Fruit fly (Drosophila melanogaster): ENCODE results near the gene CG15343.
A peak's percentile ranks its signal among the peaks of the same experiment; 100 is the strongest.

Gene CG15343

DNA sequence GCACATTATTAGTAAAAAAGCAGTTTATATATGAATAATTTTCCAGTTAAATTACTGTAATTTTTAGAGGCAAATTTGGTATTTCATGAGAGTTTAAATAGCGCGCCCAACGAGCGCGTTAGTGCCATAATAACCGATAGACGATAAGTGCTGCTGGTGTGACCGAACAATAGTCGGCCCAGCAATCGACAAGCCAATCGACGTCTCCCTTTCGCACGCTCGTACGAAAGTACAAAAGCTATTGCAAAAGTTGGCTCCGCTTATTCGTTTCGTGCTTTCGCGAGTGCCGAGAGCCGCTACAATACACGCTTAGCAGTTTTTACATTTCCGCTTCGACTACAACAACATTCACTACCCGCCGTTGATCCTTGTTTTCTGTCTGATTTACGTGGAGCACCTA is 31.3 kb downstream of the CG15343 start, which contains the start of gene Trxr1 (continued):
- TF ChIP-seq salr (GFP tag; optimal IDR thresholded peaks at IDR 0.05) (no peak), fkh (GFP tag; optimal IDR thresholded peaks at IDR 0.05) (no peak)

DNA sequence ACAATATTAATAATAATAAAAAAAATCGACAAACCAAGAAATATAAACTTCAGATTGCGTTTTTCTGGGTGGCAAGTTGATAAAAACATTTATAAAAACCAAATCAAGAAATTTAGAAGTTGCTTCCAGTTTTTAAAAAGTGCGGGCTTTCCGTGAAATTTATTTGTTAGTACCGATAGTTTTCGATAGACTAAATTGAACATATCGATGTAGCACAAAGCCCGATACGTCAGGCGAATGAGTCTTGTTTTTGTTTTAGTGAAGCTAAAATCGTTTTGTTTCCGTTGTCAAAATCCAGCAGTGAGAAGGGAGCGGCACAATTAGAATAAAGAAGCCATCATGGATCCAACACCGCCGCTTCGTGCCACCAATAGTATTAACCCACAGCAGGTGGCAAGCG is 33.2 kb downstream of the CG15343 start, which contains the start of gene CG2147:
CG2147 (plus strand) TSS at position 254 of the 400 bp plus-strand sequence.
- peak; percentile 29 for TF ChIP-seq Sox14 (GFP tag; optimal IDR thresholded peaks at IDR 0.05)
- TF ChIP-seq eg (GFP tag; IDR thresholded peaks at IDR 0.05) = no peak
- peak; percentile 22 for TF ChIP-seq esn (GFP tag; optimal IDR thresholded peaks at IDR 0.05)
- TF ChIP-seq acj6 (GFP tag; optimal IDR thresholded peaks at IDR 0.05) = no peak

DNA sequence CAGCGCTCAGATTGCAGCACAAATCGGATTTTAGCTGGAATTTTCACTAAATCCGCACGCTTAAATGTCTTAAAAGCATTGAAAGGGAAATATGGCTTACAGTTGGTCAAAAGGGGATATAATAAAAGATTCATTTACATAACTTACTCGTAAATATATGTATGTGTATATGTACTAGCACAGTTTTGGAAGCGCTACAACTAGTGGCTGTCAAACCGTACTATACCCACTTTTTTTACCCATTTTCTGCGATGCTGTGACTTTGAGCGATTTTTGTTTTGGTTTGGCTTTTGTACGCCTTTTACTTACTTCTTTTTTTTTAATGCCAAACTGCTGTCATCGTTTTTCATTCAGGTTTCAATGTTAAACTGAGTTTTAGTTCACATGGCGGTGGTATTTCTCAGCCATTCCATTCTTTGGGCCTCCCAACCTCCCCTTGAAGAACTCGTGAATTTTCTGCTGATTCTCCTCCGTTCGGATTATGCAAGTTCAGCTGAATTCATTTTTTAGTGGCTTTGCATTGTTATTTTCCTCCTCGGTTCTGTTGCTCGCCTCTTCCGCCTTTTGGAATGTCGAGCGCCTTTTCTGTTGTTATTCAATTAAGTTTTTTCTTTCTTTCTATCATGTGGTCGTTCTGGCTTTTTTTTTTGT is 39.6 kb downstream of the CG15343 start:
- no peak for TF ChIP-seq lz (GFP tag; optimal IDR thresholded peaks at IDR 0.05)
- TF ChIP-seq CG6163 (GFP tag; IDR thresholded peaks at IDR 0.05) = no peak
- TF ChIP-seq salr (GFP tag; optimal IDR thresholded peaks at IDR 0.05) = no peak
- TF ChIP-seq CG8632 (GFP tag; optimal IDR thresholded peaks at IDR 0.05) = no peak
- TF ChIP-seq dac (GFP tag; optimal IDR thresholded peaks at IDR 0.05) = no peak

DNA sequence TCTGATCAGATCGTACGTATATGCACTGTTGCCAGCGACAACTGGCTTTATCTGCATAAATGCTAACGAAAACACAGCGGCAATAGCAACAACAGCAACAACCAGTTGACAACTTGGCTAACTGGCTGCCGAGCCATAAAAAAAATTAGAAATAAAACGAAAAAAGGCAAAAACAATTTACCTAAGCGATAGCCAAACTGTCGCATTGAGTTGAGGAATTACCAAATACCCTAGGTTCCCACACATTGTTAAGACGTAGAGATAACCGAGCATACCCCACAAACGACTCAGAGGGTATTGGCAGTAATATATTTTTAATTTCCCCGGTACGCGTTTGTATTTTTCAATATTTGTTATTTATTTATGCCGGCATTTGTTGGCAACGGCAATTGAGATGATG is 40.4 kb downstream of the CG15343 start:
- peak; percentile 78 for TF ChIP-seq fkh (GFP tag; optimal IDR thresholded peaks at IDR 0.05)
- TF ChIP-seq pdm3 (GFP tag; optimal IDR thresholded peaks at IDR 0.05) = peak; percentile 27
- peak; percentile 58; the same call in 1 of the 2 replicates for TF ChIP-seq CG15336 (GFP tag; IDR thresholded peaks at IDR 0.05)
- peak; percentile 20; the same call in 1 of the 3 replicates for TF ChIP-seq CG8119 (GFP tag; IDR thresholded peaks at IDR 0.05)
- 0 out of 3 replicates have a peak, but pooled peaks have one; percentile 6 for TF ChIP-seq CG6163 (GFP tag; IDR thresholded peaks at IDR 0.05)
- peak; percentile 14 for TF ChIP-seq net (GFP tag; optimal IDR thresholded peaks at IDR 0.05)
- no peak for TF ChIP-seq Sox102F (GFP tag; optimal IDR thresholded peaks at IDR 0.05)
- peak; percentile 69 for TF ChIP-seq vri (GFP tag; optimal IDR thresholded peaks at IDR 0.05)
- peak; percentile 60 for TF ChIP-seq eg (GFP tag; IDR thresholded peaks at IDR 0.05)
- TF ChIP-seq Eip78C (GFP tag) = peak; percentile 60
- no peak for TF ChIP-seq dsx (GFP tag; optimal IDR thresholded peaks at IDR 0.05; ENCODE audit: poor library complexity, severe bottlenecking)
- peak; percentile 43 for TF ChIP-seq Hr4 (GFP tag; optimal IDR thresholded peaks at IDR 0.05)
- no peak for TF ChIP-seq CG11902 (GFP tag; optimal IDR thresholded peaks at IDR 0.05)

DNA sequence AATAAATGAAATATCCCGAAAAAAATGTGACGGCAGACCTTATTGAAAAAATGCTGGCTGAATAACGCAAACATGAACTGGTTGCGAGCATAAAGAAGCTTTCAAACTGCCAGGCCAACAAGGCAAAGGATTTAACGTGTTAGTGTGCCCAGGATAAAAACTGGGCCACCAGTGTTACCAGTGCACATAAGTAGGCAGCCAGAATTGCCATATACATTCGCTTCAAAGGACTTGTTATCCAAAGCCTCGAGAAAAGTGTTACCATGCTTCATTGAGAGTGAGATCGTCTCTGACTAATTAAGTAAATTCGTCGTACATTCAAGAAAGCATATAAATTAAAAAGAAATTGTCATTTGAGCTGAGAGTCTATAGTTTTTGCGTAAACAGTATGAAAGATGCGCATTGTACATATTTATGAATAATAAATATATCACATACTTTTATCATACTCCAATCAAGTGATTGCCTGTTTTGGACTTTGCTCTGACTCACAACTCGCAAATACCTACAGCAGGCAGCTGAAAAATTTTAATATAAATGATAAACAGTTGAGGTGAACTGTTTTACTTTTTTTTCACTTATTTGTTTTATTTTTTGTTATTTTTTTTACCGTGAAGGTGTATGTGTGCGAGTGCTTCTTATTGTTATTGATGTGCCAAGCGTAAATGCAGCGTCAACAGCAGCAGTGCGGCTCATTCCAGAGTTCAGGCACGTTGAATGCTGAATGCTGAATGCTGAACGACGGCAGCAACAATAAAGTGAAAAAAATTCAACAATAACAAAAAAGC is 42.2 kb downstream of the CG15343 start:
- TF ChIP-seq CG10669 (GFP tag; optimal IDR thresholded peaks at IDR 0.05) = peak; percentile 34
- peak; percentile 52 for TF ChIP-seq CG34406 (GFP tag; optimal IDR thresholded peaks at IDR 0.05)
- TF ChIP-seq CG6854 (GFP tag; optimal IDR thresholded peaks at IDR 0.05) = peak; percentile 10
- no peak for TF ChIP-seq CG11902 (GFP tag; optimal IDR thresholded peaks at IDR 0.05)
- TF ChIP-seq Sox102F (GFP tag; optimal IDR thresholded peaks at IDR 0.05) = peak; percentile 33
- peak; percentile 75 for TF ChIP-seq Eip78C (GFP tag)
- peak; percentile 23 for TF ChIP-seq esn (GFP tag; optimal IDR thresholded peaks at IDR 0.05)
- TF ChIP-seq Met (GFP tag; optimal IDR thresholded peaks at IDR 0.05) = peak; percentile 27
- TF ChIP-seq OdsH (GFP tag; optimal IDR thresholded peaks at IDR 0.05) = no peak
- TF ChIP-seq CG7368 (GFP tag; optimal IDR thresholded peaks at IDR 0.05) = peak; percentile 23
- TF ChIP-seq topi (GFP tag; optimal IDR thresholded peaks at IDR 0.05) = peak; percentile 5
- no peak for TF ChIP-seq CG1621 (tag; optimal IDR thresholded peaks at IDR 0.05)
- TF ChIP-seq fd59A (GFP tag; optimal IDR thresholded peaks at IDR 0.05) = no peak
- TF ChIP-seq CG8119 (GFP tag; IDR thresholded peaks at IDR 0.05) = 0 out of 3 replicates have a peak, but pooled peaks have one; percentile 22
- peak; percentile 51 for TF ChIP-seq Eip93F (GFP tag; optimal IDR thresholded peaks at IDR 0.05)
- peak; percentile 7 for TF ChIP-seq pdm3 (GFP tag; optimal IDR thresholded peaks at IDR 0.05)
- TF ChIP-seq salr (GFP tag; optimal IDR thresholded peaks at IDR 0.05) = no peak
- TF ChIP-seq CG6163 (GFP tag; IDR thresholded peaks at IDR 0.05) = peak; percentile 60; the same call in 2 of the 3 replicates
- no peak for TF ChIP-seq fkh (GFP tag; optimal IDR thresholded peaks at IDR 0.05)
- TF ChIP-seq CG10631 (GFP tag; optimal IDR thresholded peaks at IDR 0.05) = no peak
- no peak for TF ChIP-seq net (GFP tag; optimal IDR thresholded peaks at IDR 0.05)
- no peak for TF ChIP-seq Blimp-1 (GFP tag; optimal IDR thresholded peaks at IDR 0.05)
- no peak for TF ChIP-seq CG6276 (GFP tag; optimal IDR thresholded peaks at IDR 0.05)
- no peak for TF ChIP-seq dac (GFP tag; optimal IDR thresholded peaks at IDR 0.05)
- peak; percentile 51 for TF ChIP-seq vri (GFP tag; optimal IDR thresholded peaks at IDR 0.05)
- no peak for TF ChIP-seq CG16779 (tag; optimal IDR thresholded peaks at IDR 0.05)
- no peak for TF ChIP-seq CG32006 (GFP tag; optimal IDR thresholded peaks at IDR 0.05)
- no peak for TF ChIP-seq CG31627 (GFP tag; optimal IDR thresholded peaks at IDR 0.05)
- no peak for TF ChIP-seq CG8319 (GFP tag; optimal IDR thresholded peaks at IDR 0.05)
- TF ChIP-seq CG15336 (GFP tag; IDR thresholded peaks at IDR 0.05) = no peak
- TF ChIP-seq achi (GFP tag; optimal IDR thresholded peaks at IDR 0.05) = no peak
- no peak for TF ChIP-seq lz (GFP tag; optimal IDR thresholded peaks at IDR 0.05)
- TF ChIP-seq CG8632 (GFP tag; optimal IDR thresholded peaks at IDR 0.05) = peak; percentile 26

Measured in whole organism, prepupa.